Fruit fly (Drosophila melanogaster): ENCODE results near the gene twit.

twit gene

dm6 chr2L:20831060-20831459 is 21.3 kb upstream of the twit start, which contains the start of gene CG31674 (continued):
- peak; percentile 24 for TF ChIP-seq Fer1 (GFP tag; optimal IDR thresholded peaks at IDR 0.05)
- no peak for TF ChIP-seq maf-S (GFP tag; optimal IDR thresholded peaks at IDR 0.05)
- peak; percentile 61 for TF ChIP-seq CG34376 (GFP tag; optimal IDR thresholded peaks at IDR 0.05)
- TF ChIP-seq NfI (GFP tag; optimal IDR thresholded peaks at IDR 0.05) = no peak
- peak; percentile 23 for TF ChIP-seq CG5180 (GFP tag; optimal IDR thresholded peaks at IDR 0.05)
- no peak for TF ChIP-seq CG16863 (GFP tag; optimal IDR thresholded peaks at IDR 0.05)
- no peak for TF ChIP-seq Abd-B (GFP tag; optimal IDR thresholded peaks at IDR 0.05)
- TF ChIP-seq CG2712 (tag; optimal IDR thresholded peaks at IDR 0.05) = no peak
- TF ChIP-seq ato (GFP tag; IDR thresholded peaks at IDR 0.05; ENCODE audit: partially characterized antibody) = no peak
- no peak for TF ChIP-seq ro (GFP tag; IDR thresholded peaks at IDR 0.05)
- TF ChIP-seq CG2202 (tag; optimal IDR thresholded peaks at IDR 0.05) = no peak
- no peak for TF ChIP-seq Six4 (GFP tag; optimal IDR thresholded peaks at IDR 0.05)
- no peak for TF ChIP-seq Mes4 (GFP tag; optimal IDR thresholded peaks at IDR 0.05)
- peak; percentile 94; the same call in 2 of the 4 replicates for TF ChIP-seq chinmo (GFP tag; IDR thresholded peaks at IDR 0.05; ENCODE audit: partially characterized antibody)
- no peak for TF ChIP-seq wor (GFP tag; IDR thresholded peaks at IDR 0.05)
- no peak for TF ChIP-seq dysf (GFP tag; IDR thresholded peaks at IDR 0.05)
- TF ChIP-seq CG17359 (tag; optimal IDR thresholded peaks at IDR 0.05) = peak; percentile 20
- peak; percentile 53; the same call in 1 of the 2 replicates for TF ChIP-seq CG13287 (GFP tag; IDR thresholded peaks at IDR 0.05; ENCODE audit: partially characterized antibody)
- peak; percentile 11 for TF ChIP-seq CG15514 (GFP tag; optimal IDR thresholded peaks at IDR 0.05)
- TF ChIP-seq Kr (GFP tag; optimal IDR thresholded peaks at IDR 0.05) = no peak
- 0 out of 2 replicates have a peak, but pooled peaks have one; percentile 15 for TF ChIP-seq unc-4 (GFP tag; IDR thresholded peaks at IDR 0.05; ENCODE audit: partially characterized antibody)
- TF ChIP-seq CG6689 (GFP tag; IDR thresholded peaks at IDR 0.05) = no peak
- no peak for TF ChIP-seq HLHmδ (GFP tag; optimal IDR thresholded peaks at IDR 0.05)
- TF ChIP-seq CG33557 (GFP tag; optimal IDR thresholded peaks at IDR 0.05) = no peak
- no peak for TF ChIP-seq Side (GFP tag; optimal IDR thresholded peaks at IDR 0.05)
- TF ChIP-seq zen2 (GFP tag; IDR thresholded peaks at IDR 0.05; ENCODE audit: partially characterized antibody) = peak; percentile 30; the same call in 1 of the 3 replicates
- peak; percentile 39 for TF ChIP-seq CG17385 (GFP tag; optimal IDR thresholded peaks at IDR 0.05)
- TF ChIP-seq peb (GFP tag; IDR thresholded peaks at IDR 0.05) = no peak
- TF ChIP-seq vvl (GFP tag; IDR thresholded peaks at IDR 0.05) = peak; percentile 51
- no peak for TF ChIP-seq eyg (GFP tag; optimal IDR thresholded peaks at IDR 0.05)
- TF ChIP-seq CG7987 (GFP tag; optimal IDR thresholded peaks at IDR 0.05) = no peak
- peak; percentile 47 for TF ChIP-seq gro (GFP tag; optimal IDR thresholded peaks at IDR 0.05)
- TF ChIP-seq CG7839 (tag; optimal IDR thresholded peaks at IDR 0.05) = peak; percentile 20
- TF ChIP-seq CG12299 (tag; optimal IDR thresholded peaks at IDR 0.05) = no peak
- peak; percentile 79 for TF ChIP-seq exex (tag; optimal IDR thresholded peaks at IDR 0.05)
- TF ChIP-seq Neu2 (GFP tag; optimal IDR thresholded peaks at IDR 0.05; ENCODE audit: borderline replicate concordance) = no peak
- peak; percentile 64; the same call in 1 of the 3 replicates for TF ChIP-seq CG2199 (GFP tag; IDR thresholded peaks at IDR 0.05)
- no peak for TF ChIP-seq ftz-f1 (GFP tag; optimal IDR thresholded peaks at IDR 0.05)
- TF ChIP-seq Elba2 (GFP tag; optimal IDR thresholded peaks at IDR 0.05) = no peak
- TF ChIP-seq so (GFP tag; IDR thresholded peaks at IDR 0.05) = no peak
- peak; percentile 22 for TF ChIP-seq CG15269 (tag; optimal IDR thresholded peaks at IDR 0.05)
- TF ChIP-seq Pdp1 (GFP tag; optimal IDR thresholded peaks at IDR 0.05) = peak in 1 of 2 experiments; percentile 62
- peak; percentile 31 for TF ChIP-seq CG2678 (tag; optimal IDR thresholded peaks at IDR 0.05)
- peak; percentile 96 for TF ChIP-seq CG3163 (GFP tag; optimal IDR thresholded peaks at IDR 0.05)
- no peak for TF ChIP-seq hkb (optimal IDR thresholded peaks at IDR 0.05)
- TF ChIP-seq hkb (GFP tag; IDR thresholded peaks at IDR 0.05) = no peak
- no peak for TF ChIP-seq CG1792 (GFP tag; optimal IDR thresholded peaks at IDR 0.05)
- TF ChIP-seq CG17186 (GFP tag; optimal IDR thresholded peaks at IDR 0.05) = no peak
- TF ChIP-seq fu2 (GFP tag; optimal IDR thresholded peaks at IDR 0.05) = no peak
- no peak for TF ChIP-seq cas (GFP tag; IDR thresholded peaks at IDR 0.05)

All from whole organism, embryonic.